Fruit fly (Drosophila melanogaster) whole organism, embryonic: Measurements from ENCODE around the gene Duox.

Source experiments
- CG10147 ChIP-seq: fragments of 200-800 bp; sonication (Bioruptor generic); optimal IDR thresholded peaks from 2 replicates; lab custom pipeline; 2019; ENCODE audit warnings: missing biosample characterization, mild to moderate bottlenecking, missing genetic modification characterization, moderate library complexity
- CG11085 ChIP-seq: fragments of 200-800 bp; sonication (Bioruptor generic); IDR thresholded peaks from 2 replicates; pipeline ENCODE4 v1.3.6; 2022; ENCODE audit warnings: missing biosample characterization, missing genetic modification characterization
- CG12104 ChIP-seq: fragments of 200-800 bp; sonication (Bioruptor generic); optimal IDR thresholded peaks from 3 replicates; lab custom pipeline; 2016; ENCODE audit warnings: missing biosample characterization, missing genetic modification characterization
- CG13123 ChIP-seq: fragments of 200-800 bp; sonication (Bioruptor generic); optimal IDR thresholded peaks from 2 replicates; lab custom pipeline; 2016; ENCODE audit warnings: missing biosample characterization, missing genetic modification characterization
- CG15011 ChIP-seq: fragments of 200-800 bp; sonication (Bioruptor generic); optimal IDR thresholded peaks from 3 replicates; lab custom pipeline; 2018; ENCODE audit warnings: missing biosample characterization, mild to moderate bottlenecking, missing genetic modification characterization
- CG17568 ChIP-seq: fragments of 200-800 bp; sonication (Bioruptor generic); optimal IDR thresholded peaks from 2 replicates; lab custom pipeline; 2018; ENCODE audit warnings: missing biosample characterization, mild to moderate bottlenecking, missing genetic modification characterization, moderate library complexity
- CG17912 ChIP-seq: fragments of 200-800 bp; sonication (Bioruptor generic); optimal IDR thresholded peaks from 2 replicates; lab custom pipeline; 2018; ENCODE audit warnings: missing biosample characterization, mild to moderate bottlenecking, missing genetic modification characterization
- CG2199 ChIP-seq: fragments of 200-800 bp; sonication (Bioruptor generic); IDR thresholded peaks from 3 replicates; pipeline ENCODE4 v1.3.6; 2022; ENCODE audit warnings: missing biosample characterization, missing genetic modification characterization
- CG31388 ChIP-seq: fragments of 200-800 bp; sonication (Bioruptor generic); optimal IDR thresholded peaks from 2 replicates; lab custom pipeline; 2016; ENCODE audit warnings: missing biosample characterization, missing genetic modification characterization
- CG4617 ChIP-seq: fragments of 200-800 bp; sonication (Bioruptor generic); optimal IDR thresholded peaks from 3 replicates; lab custom pipeline; 2016; ENCODE audit warnings: missing biosample characterization, missing genetic modification characterization, borderline replicate concordance
- CG5245 ChIP-seq: fragments of 200-800 bp; sonication (Bioruptor generic); optimal IDR thresholded peaks from 3 replicates; lab custom pipeline; 2016; ENCODE audit warnings: missing biosample characterization, missing genetic modification characterization
- CG6272 ChIP-seq: fragments of 200-800 bp; sonication (Bioruptor generic); IDR thresholded peaks from 2 replicates; pipeline ENCODE4 v1.3.6; 2022; ENCODE audit warnings: missing biosample characterization, missing genetic modification characterization
- CG6854 ChIP-seq: fragments of 200-800 bp; sonication (Bioruptor generic); optimal IDR thresholded peaks from 3 replicates; lab custom pipeline; 2017; ENCODE audit warnings: missing biosample characterization, mild to moderate bottlenecking, missing genetic modification characterization
- CG7745 ChIP-seq: fragments of 200-800 bp; sonication (Bioruptor generic); optimal IDR thresholded peaks from 2 replicates; lab custom pipeline; 2018; ENCODE audit warnings: missing biosample characterization, mild to moderate bottlenecking, missing genetic modification characterization, moderate library complexity
- CG8290 ChIP-seq, 3 experiments: fragments of 200-800 bp; sonication (Bioruptor generic); optimal IDR thresholded peaks; 2 replicates each; lab custom pipeline; 2016 to 2019; ENCODE audit warnings: missing biosample characterization in 3 of 3, missing genetic modification characterization in 3 of 3, mild to moderate bottlenecking in 2 of 3, moderate library complexity in 1 of 3
- Camta ChIP-seq: fragments of 200-800 bp; sonication (Bioruptor generic); optimal IDR thresholded peaks from 2 replicates; lab custom pipeline; 2016; ENCODE audit warnings: missing biosample characterization, missing genetic modification characterization
- Deaf1 ChIP-seq: fragments of 200-800 bp; optimal IDR thresholded peaks from 3 replicates; lab custom pipeline; 2019; ENCODE audit warnings: missing biosample characterization, mild to moderate bottlenecking, missing genetic modification characterization, moderate library complexity
- Dref ChIP-seq: fragments of 200-800 bp; sonication (Bioruptor generic); IDR thresholded peaks from 2 replicates; pipeline ENCODE4 v1.3.6; 2022; ENCODE audit warnings: missing biosample characterization, missing genetic modification characterization
- MESR4 ChIP-seq: fragments of 200-800 bp; sonication (Bioruptor generic); optimal IDR thresholded peaks from 2 replicates; lab custom pipeline; 2018; ENCODE audit warnings: missing biosample characterization, mild to moderate bottlenecking, missing genetic modification characterization, moderate library complexity
- Neu2 ChIP-seq: fragments of 200-800 bp; sonication (Bioruptor generic); optimal IDR thresholded peaks from 3 replicates; lab custom pipeline; 2016; ENCODE audit warnings: missing biosample characterization, missing genetic modification characterization, borderline replicate concordance
- Pdp1 ChIP-seq, 2 experiments: fragments of 200-800 bp; sonication (Bioruptor generic); optimal IDR thresholded peaks; 3 replicates each; lab custom pipeline; 2016; ENCODE audit warnings: missing biosample characterization in 2 of 2, missing genetic modification characterization in 2 of 2, mild to moderate bottlenecking in 1 of 2, moderate library complexity in 1 of 2
- Sin3A ChIP-seq: fragments of >200 bp; optimal IDR thresholded peaks from 2 replicates; lab custom pipeline; 2018
- az2 ChIP-seq: fragments of 200-800 bp; sonication (Bioruptor generic); optimal IDR thresholded peaks from 3 replicates; lab custom pipeline; 2016; ENCODE audit warnings: missing biosample characterization, missing genetic modification characterization
- chinmo ChIP-seq: fragments of 200-800 bp; sonication (Bioruptor generic); IDR thresholded peaks from 4 replicates; pipeline ENCODE4 v1.3.6; 2022; ENCODE audit warnings: missing biosample characterization, missing genetic modification characterization; ENCODE audit not compliant: partially characterized antibody
- chm ChIP-seq: fragments of 200-800 bp; sonication (Bioruptor generic); IDR thresholded peaks from 2 replicates; pipeline ENCODE4 v1.3.6; 2022; ENCODE audit warnings: missing biosample characterization, missing genetic modification characterization
- ci ChIP-seq: fragments of 200-800 bp; sonication (Bioruptor generic); IDR thresholded peaks from 3 replicates; pipeline ENCODE4 v1.3.6; 2022; ENCODE audit warnings: missing biosample characterization, missing genetic modification characterization
- crc ChIP-seq: fragments of 200-800 bp; sonication (Bioruptor generic); optimal IDR thresholded peaks from 2 replicates; lab custom pipeline; 2016; ENCODE audit warnings: missing biosample characterization, missing genetic modification characterization
- da ChIP-seq: fragments of 200-800 bp; sonication (Bioruptor generic); optimal IDR thresholded peaks from 2 replicates; lab custom pipeline; 2016; ENCODE audit warnings: missing biosample characterization, missing genetic modification characterization
- danr ChIP-seq: fragments of 200-800 bp; sonication (Bioruptor generic); IDR thresholded peaks from 2 replicates; pipeline ENCODE4 v1.3.6; 2022; ENCODE audit warnings: missing biosample characterization, missing genetic modification characterization
- exex ChIP-seq: fragments of 200-800 bp; sonication (Bioruptor generic); optimal IDR thresholded peaks from 4 replicates; lab custom pipeline; 2018; ENCODE audit warnings: missing biosample characterization, mild to moderate bottlenecking, missing genetic modification characterization, moderate library complexity
- fu2 ChIP-seq: fragments of 200-800 bp; sonication (Bioruptor generic); optimal IDR thresholded peaks from 2 replicates; lab custom pipeline; 2016; ENCODE audit warnings: missing biosample characterization, missing genetic modification characterization
- ham ChIP-seq: fragments of 200-800 bp; sonication (Bioruptor generic); IDR thresholded peaks from 2 replicates; pipeline ENCODE4 v1.3.6; 2022; ENCODE audit warnings: missing biosample characterization, missing genetic modification characterization
- hbn ChIP-seq: fragments of 200-800 bp; sonication (Bioruptor generic); IDR thresholded peaks from 2 replicates; pipeline ENCODE4 v1.3.6; 2022; ENCODE audit warnings: missing biosample characterization, missing genetic modification characterization; ENCODE audit not compliant: partially characterized antibody
- kni ChIP-seq: fragments of 200-800 bp; sonication (Bioruptor generic); optimal IDR thresholded peaks from 3 replicates; lab custom pipeline; 2017; ENCODE audit warnings: mild to moderate bottlenecking, missing biosample characterization, missing genetic modification reagents, missing genetic modification characterization
- lola ChIP-seq, 3 experiments: fragments of >200 bp in 2 of 3; fragments of 200-800 bp in 1 of 3; sonication (Bioruptor generic) in 1 of 3; optimal IDR thresholded peaks; 2 replicates each; lab custom pipeline; 2017 to 2019; ENCODE audit warnings: missing biosample characterization in 3 of 3, missing genetic modification characterization in 3 of 3, mild to moderate bottlenecking in 1 of 3, moderate library complexity in 1 of 3
- nmo ChIP-seq: fragments of 200-800 bp; sonication (Bioruptor generic); optimal IDR thresholded peaks from 2 replicates; lab custom pipeline; 2018; ENCODE audit warnings: missing biosample characterization, mild to moderate bottlenecking, missing genetic modification characterization, moderate library complexity
- pzg ChIP-seq: fragments of 200-800 bp; sonication (Bioruptor generic); optimal IDR thresholded peaks from 3 replicates; lab custom pipeline; 2018; ENCODE audit warnings: missing biosample characterization, mild to moderate bottlenecking, missing genetic modification characterization, moderate library complexity
- rib ChIP-seq: fragments of 200-800 bp; sonication (Bioruptor generic); IDR thresholded peaks from 2 replicates; pipeline ENCODE4 v1.3.6; 2022; ENCODE audit warnings: missing biosample characterization, missing genetic modification characterization
- sd ChIP-seq: fragments of 200-800 bp; sonication (Bioruptor generic); optimal IDR thresholded peaks from 3 replicates; lab custom pipeline; 2018; ENCODE audit warnings: missing biosample characterization, mild to moderate bottlenecking, missing genetic modification characterization, moderate library complexity
- sens ChIP-seq: fragments of 200-800 bp; sonication (Bioruptor generic); peaks from one replicate; lab custom pipeline; 2016; ENCODE audit warnings: missing biosample characterization, missing genetic modification characterization
- sisA ChIP-seq: fragments of 200-800 bp; sonication (Bioruptor generic); IDR thresholded peaks from 2 replicates; pipeline ENCODE4 v1.3.6; 2022; ENCODE audit warnings: missing biosample characterization, missing genetic modification characterization
- tna ChIP-seq: fragments of 200-800 bp; sonication (Bioruptor generic); IDR thresholded peaks from 2 replicates; pipeline ENCODE4 v1.3.6; 2022; ENCODE audit warnings: missing biosample characterization, missing genetic modification characterization; ENCODE audit not compliant: partially characterized antibody
- zfh1 ChIP-seq: fragments of 200-800 bp; sonication (Bioruptor generic); IDR thresholded peaks from 3 replicates; pipeline ENCODE4 v1.3.6; 2022; ENCODE audit warnings: missing biosample characterization, missing genetic modification characterization

The Duox gene

DNA sequence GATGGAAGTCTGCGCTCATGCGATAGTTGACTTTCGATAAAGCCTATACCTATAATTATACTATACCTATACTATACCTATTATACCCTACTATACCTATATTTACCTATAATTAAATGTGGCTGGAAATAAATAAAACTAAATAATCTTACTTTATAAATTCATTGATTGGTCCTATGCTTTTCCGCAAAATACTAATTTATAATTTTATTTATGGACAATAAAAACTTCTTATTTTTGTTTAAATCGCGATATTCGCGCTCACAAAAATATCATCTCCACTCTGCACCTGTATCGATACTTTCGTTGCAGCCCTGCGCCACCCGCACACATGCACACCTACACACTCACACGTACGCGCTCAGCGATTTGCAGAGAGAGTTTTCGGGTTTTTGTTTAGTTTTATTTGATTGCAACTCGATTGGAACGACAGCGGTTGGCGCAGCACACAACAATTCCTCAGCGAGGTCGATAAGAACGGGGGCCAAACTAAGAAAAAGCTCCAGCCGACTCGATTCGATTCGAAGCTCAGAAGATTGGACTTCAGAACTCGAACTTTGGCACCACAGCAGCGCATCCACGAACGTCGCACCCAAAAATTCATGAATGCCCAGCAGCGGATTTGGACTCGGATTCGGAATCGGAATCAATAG, 44.6 kb upstream of the Duox start, which contains the start of gene CG8814 (continued):
- TF ChIP-seq pzg (GFP tag; lab: Kevin White, UChicago) = peak; percentile 62
- TF ChIP-seq fu2 (GFP tag; lab: Kevin White, UChicago) = no peak

DNA sequence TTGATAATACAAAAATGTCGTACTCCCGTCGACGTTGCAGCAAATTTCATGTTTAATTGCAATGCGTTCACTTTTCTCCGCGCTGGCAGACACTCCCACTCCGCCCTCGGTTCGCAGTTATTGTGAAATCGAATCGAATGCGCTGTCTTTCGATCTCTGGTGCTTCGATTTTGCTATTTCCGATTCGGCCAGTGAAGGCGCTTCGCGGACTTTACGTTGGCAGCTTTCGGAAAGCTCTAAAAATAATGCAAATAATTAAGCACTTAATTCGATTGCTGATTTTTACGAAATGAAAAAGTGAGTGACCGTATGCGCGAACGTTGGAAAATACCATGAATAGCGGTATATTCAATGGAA, 44.1 kb upstream of the Duox start, which contains the start of gene Ifrd1:
Gene Ifrd1, minus strand, starts transcription at position 305 of the 357 bp plus-strand sequence.
- TF ChIP-seq ci (GFP tag; lab: Robert Waterston, UW) = peak; percentile 5; the same call in 1 of the 3 replicates
- peak; percentile 4 for TF ChIP-seq CG4617 (GFP tag; lab: Kevin White, UChicago)
- no peak for TF ChIP-seq Camta (GFP tag; lab: Kevin White, UChicago)
- TF ChIP-seq chinmo = peak; percentile 38; the same call in 2 of the 4 replicates
- TF ChIP-seq Deaf1 (tag; lab: Kevin White, UChicago) = peak; percentile 5
- peak; percentile 62; the same call in 1 of the 2 replicates for TF ChIP-seq chm (GFP tag; lab: Robert Waterston, UW)
- no peak for TF ChIP-seq CG8290 (GFP tag; optimal IDR thresholded peaks at IDR 0.05; lab: Kevin White, UChicago)
- peak in 1 of 2 experiments; percentile 36 for TF ChIP-seq CG8290 (tag; optimal IDR thresholded peaks at IDR 0.05; lab: Kevin White, UChicago)
- no peak for TF ChIP-seq sens (GFP tag; lab: Kevin White, UChicago)
- no peak for TF ChIP-seq tna
- no peak for TF ChIP-seq Pdp1 (GFP tag; optimal IDR thresholded peaks at IDR 0.05; lab: Kevin White, UChicago)
- no peak for TF ChIP-seq zfh1 (GFP tag; lab: Robert Waterston, UW)
- no peak for TF ChIP-seq CG17912 (GFP tag; lab: Kevin White, UChicago)
- TF ChIP-seq CG6272 = no peak
- no peak for TF ChIP-seq hbn (GFP tag; lab: Robert Waterston, UW)
- no peak for TF ChIP-seq CG31388 (GFP tag; lab: Kevin White, UChicago)
- TF ChIP-seq Neu2 (GFP tag; lab: Kevin White, UChicago) = no peak
- TF ChIP-seq CG6854 (GFP tag; lab: Kevin White, UChicago) = no peak
- TF ChIP-seq kni = no peak
- TF ChIP-seq crc (GFP tag; lab: Kevin White, UChicago) = no peak
- no peak for TF ChIP-seq sd (tag; lab: Kevin White, UChicago)
- TF ChIP-seq CG7745 (tag; lab: Kevin White, UChicago) = peak; percentile 100
- TF ChIP-seq CG2199 (GFP tag; lab: Robert Waterston, UW) = 0 out of 3 replicates have a peak, but pooled peaks have one; percentile 9
- no peak for TF ChIP-seq CG5245 (GFP tag; lab: Kevin White, UChicago)
- no peak for TF ChIP-seq CG13123 (GFP tag; lab: Kevin White, UChicago)
- no peak for TF ChIP-seq Sin3A
- TF ChIP-seq sisA = no peak
- TF ChIP-seq exex (tag; lab: Kevin White, UChicago) = peak; percentile 29
- no peak for TF ChIP-seq danr (GFP tag; lab: Robert Waterston, UW)
- TF ChIP-seq az2 (GFP tag; lab: Kevin White, UChicago) = no peak
- no peak for TF ChIP-seq CG10147 (GFP tag; lab: Kevin White, UChicago)
- peak; percentile 82 for TF ChIP-seq MESR4 (GFP tag; lab: Kevin White, UChicago)
- 0 out of 2 replicates have a peak, but pooled peaks have one; percentile 13 for TF ChIP-seq rib (GFP tag; lab: Robert Waterston, UW)
- TF ChIP-seq CG12104 (GFP tag; lab: Kevin White, UChicago) = no peak
- TF ChIP-seq Dref (GFP tag; lab: Robert Waterston, UW) = no peak
- no peak for TF ChIP-seq nmo
- no peak for TF ChIP-seq CG11085
- TF ChIP-seq lola (GFP tag; optimal IDR thresholded peaks at IDR 0.05; lab: Kevin White, UChicago) = no peak
- no peak for TF ChIP-seq da (GFP tag; lab: Kevin White, UChicago)
- no peak for TF ChIP-seq CG15011 (GFP tag; lab: Kevin White, UChicago)
- peak; percentile 11 for TF ChIP-seq CG17568 (GFP tag; lab: Kevin White, UChicago)
- no peak for TF ChIP-seq ham
- TF ChIP-seq, all 482 proteins: peak for 12
